Worm (Caenorhabditis elegans): ENCODE measurements around the gene F53F4.16.

Gene F53F4.16

ce11 chrV:13621720-13622119 is at the start of gene F53F4.16:
F53F4.16 (minus strand) TSS chrV:13621820.
- TF ChIP-seq bed-2 (GFP tag; IDR thresholded peaks at IDR 0.05) (no peak), attf-6 (GFP tag; IDR thresholded peaks at IDR 0.05) (no peak), nhr-120 (GFP tag; IDR thresholded peaks at IDR 0.05) (no peak), ama-1 (optimal IDR thresholded peaks at IDR 0.05) (no peak), ama-1 (GFP tag; optimal IDR thresholded peaks at IDR 0.05) (no peak), xnd-1 (tag; optimal IDR thresholded peaks at IDR 0.05) (no peak), madf-6 (GFP tag; IDR thresholded peaks at IDR 0.05) (no peak), ceh-40 (GFP tag; IDR thresholded peaks at IDR 0.05) (no peak), ztf-25 (GFP tag; IDR thresholded peaks at IDR 0.05) (no peak), hlh-26 (GFP tag; conservative IDR thresholded peaks at IDR 0.05) (no peak), nhr-80 (tag; optimal IDR thresholded peaks at IDR 0.05) (no peak), bed-1 (GFP tag; IDR thresholded peaks at IDR 0.05) (no peak), Y56A3A.18 (GFP tag; IDR thresholded peaks at IDR 0.05) (no peak), tlf-1 (GFP tag; optimal IDR thresholded peaks at IDR 0.05) (no peak), ceh-100 (GFP tag; IDR thresholded peaks at IDR 0.05) (no peak), lin-35 (GFP tag; optimal IDR thresholded peaks at IDR 0.05) (no peak), madf-8 (GFP tag; conservative IDR thresholded peaks at IDR 0.05) (no peak), ets-4 (GFP tag; optimal IDR thresholded peaks at IDR 0.05) (no peak)

ce11 chrV:13669170-13669569 is 47.5 kb upstream of the F53F4.16 start:
- no peak for TF ChIP-seq aptf-3 (GFP tag; IDR thresholded peaks at IDR 0.05)
- peak; percentile 75; the same call in 1 of the 2 replicates for TF ChIP-seq Y53G8AR.9 (GFP tag; conservative IDR thresholded peaks at IDR 0.05)
- peak; percentile 73 for TF ChIP-seq Y95B8A.8 (GFP tag; IDR thresholded peaks at IDR 0.05)
- peak; percentile 19 for TF ChIP-seq lsl-1 (GFP tag; optimal IDR thresholded peaks at IDR 0.05)
- no peak for TF ChIP-seq akir-1 (GFP tag; optimal IDR thresholded peaks at IDR 0.05)
- TF ChIP-seq F57A8.1 (GFP tag; optimal IDR thresholded peaks at IDR 0.05), result no peak
- TF ChIP-seq Y79H2A.3 (GFP tag; conservative IDR thresholded peaks at IDR 0.05), result 0 out of 2 replicates have a peak, but pooled peaks have one; percentile 42
- no peak for TF ChIP-seq snpc-4 (GFP tag; optimal IDR thresholded peaks at IDR 0.05)
- TF ChIP-seq snpc-4 (tag; optimal IDR thresholded peaks at IDR 0.05), result peak in 1 of 4 experiments; percentile 34
- TF ChIP-seq athp-1 (tag; optimal IDR thresholded peaks at IDR 0.05), result peak; percentile 64
- TF ChIP-seq F57C9.4 (tag; optimal IDR thresholded peaks at IDR 0.05), result no peak
- TF ChIP-seq egrh-3 (GFP tag; IDR thresholded peaks at IDR 0.05), result no peak
- no peak for TF ChIP-seq Y67H2A.10 (GFP tag; conservative IDR thresholded peaks at IDR 0.05)
- no peak for TF ChIP-seq tbx-9 (tag; optimal IDR thresholded peaks at IDR 0.05; ENCODE audit: borderline replicate concordance)
- no peak for TF ChIP-seq bed-1 (GFP tag; IDR thresholded peaks at IDR 0.05)
- TF ChIP-seq ceh-40 (GFP tag; IDR thresholded peaks at IDR 0.05), result no peak
- TF ChIP-seq let-607 (tag; optimal IDR thresholded peaks at IDR 0.05), result no peak
- no peak for TF ChIP-seq atf-7 (tag; optimal IDR thresholded peaks at IDR 0.05)
- TF ChIP-seq bed-2 (GFP tag; IDR thresholded peaks at IDR 0.05), result no peak
- no peak for TF ChIP-seq pha-4 (tag; optimal IDR thresholded peaks at IDR 0.05)
- peak; percentile 4 for TF ChIP-seq T26A5.8 (tag; optimal IDR thresholded peaks at IDR 0.05)
- TF ChIP-seq snpc-1.1 (tag; optimal IDR thresholded peaks at IDR 0.05; ENCODE audit: insufficient read depth), result peak; percentile 27
- TF ChIP-seq ama-1 (optimal IDR thresholded peaks at IDR 0.05), result no peak
- no peak for TF ChIP-seq ama-1 (GFP tag; optimal IDR thresholded peaks at IDR 0.05)
- TF ChIP-seq lin-35 (GFP tag; optimal IDR thresholded peaks at IDR 0.05), result peak in 2 of 3 experiments; percentile 6 to 45
- TF ChIP-seq attf-6 (GFP tag; IDR thresholded peaks at IDR 0.05), result peak; percentile 25; the same call in 1 of the 2 replicates
- no peak for TF ChIP-seq F39B2.1 (GFP tag; IDR thresholded peaks at IDR 0.05)
- TF ChIP-seq mel-28 (tag; optimal IDR thresholded peaks at IDR 0.05; ENCODE audit: borderline replicate concordance), result no peak
- 0 out of 2 replicates have a peak, but pooled peaks have one; percentile 72 for TF ChIP-seq madf-3 (GFP tag; IDR thresholded peaks at IDR 0.05)
- no peak for TF ChIP-seq F23B12.7 (tag; optimal IDR thresholded peaks at IDR 0.05; ENCODE audit: insufficient read depth)
- peak; percentile 7 for TF ChIP-seq unc-130 (GFP tag; optimal IDR thresholded peaks at IDR 0.05)
- no peak for TF ChIP-seq B0019.2 (GFP tag; conservative IDR thresholded peaks at IDR 0.05)
- no peak for TF ChIP-seq zim-3 (tag; optimal IDR thresholded peaks at IDR 0.05)
- no peak for TF ChIP-seq D2030.7 (GFP tag; IDR thresholded peaks at IDR 0.05)
- TF ChIP-seq lin-40 (tag; optimal IDR thresholded peaks at IDR 0.05), result no peak
- no peak for TF ChIP-seq ceh-79 (tag; optimal IDR thresholded peaks at IDR 0.05)

Data from whole organism, young adult.